Worm (Caenorhabditis elegans): ENCODE results near the gene taf-8.

ce11 chrII:9684175-9684574 lies 15.1 kb downstream of the taf-8 start:
- TF ChIP-seq blmp-1 (tag; optimal IDR thresholded peaks at IDR 0.05) (no peak), ztf-11 (tag; optimal IDR thresholded peaks at IDR 0.05) (no peak), lsy-2 (tag; optimal IDR thresholded peaks at IDR 0.05) (no peak), unc-62 (GFP tag; optimal IDR thresholded peaks at IDR 0.05) (no peak)
